Fruit fly (Drosophila melanogaster): ENCODE data around the gene Rgl.

Gene Rgl

dm6 chr3L:13925117-13925726 lies at the start of gene Rgl:
Rgl (minus strand) TSS chr3L:13925335.
- TF ChIP-seq CG12768 (GFP tag; optimal IDR thresholded peaks at IDR 0.05) (no peak), tj (GFP tag; optimal IDR thresholded peaks at IDR 0.05) (peak; percentile 23), CG14711 (tag; optimal IDR thresholded peaks at IDR 0.05) (no peak)

DNA sequence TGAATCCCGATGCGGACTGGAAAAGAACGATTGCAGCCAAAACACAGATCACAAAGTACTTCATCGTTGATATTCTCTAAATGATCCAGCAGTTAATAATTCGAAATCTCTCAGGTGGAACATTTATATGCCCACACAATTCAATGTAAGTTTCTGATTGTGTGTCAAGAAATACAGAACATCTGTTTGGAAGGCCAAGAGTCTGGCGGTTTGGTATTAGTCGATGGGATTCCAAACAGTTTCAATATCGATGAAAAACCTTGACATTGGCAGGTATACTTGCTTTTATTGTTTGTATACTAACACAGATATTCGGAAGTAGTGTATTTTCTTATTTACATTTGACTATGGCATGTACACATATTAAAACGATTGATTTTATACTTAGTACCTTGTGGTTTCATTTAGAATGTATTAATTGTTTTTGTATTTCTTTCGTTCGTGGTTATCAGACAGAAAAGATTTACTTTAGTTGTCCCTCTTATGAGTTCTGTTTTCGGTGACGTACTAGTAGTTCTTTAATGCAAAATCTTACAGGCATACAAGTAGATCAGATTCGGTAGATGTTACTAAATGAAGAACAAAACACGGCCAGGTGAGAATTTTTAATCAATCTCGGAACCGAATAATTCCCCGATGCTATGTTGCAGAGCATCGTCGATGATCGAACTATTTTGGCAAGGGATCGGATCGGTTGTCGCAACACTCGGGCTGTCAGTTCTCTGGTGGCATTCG lies 48.4 kb upstream of the Rgl start, which contains the start of the genes CG13738 and Hsc70-1:
TSS of gene CG13738 (minus strand) at position 101 of the 735 bp plus-strand sequence.
TSS of gene Hsc70-1 (plus strand) at position 685 of the 735 bp plus-strand sequence.
- TF ChIP-seq CG33017 (tag; optimal IDR thresholded peaks at IDR 0.05) (no peak), toe (GFP tag; optimal IDR thresholded peaks at IDR 0.05) (no peak), Mnt (GFP tag; optimal IDR thresholded peaks at IDR 0.05) (no peak)

DNA sequence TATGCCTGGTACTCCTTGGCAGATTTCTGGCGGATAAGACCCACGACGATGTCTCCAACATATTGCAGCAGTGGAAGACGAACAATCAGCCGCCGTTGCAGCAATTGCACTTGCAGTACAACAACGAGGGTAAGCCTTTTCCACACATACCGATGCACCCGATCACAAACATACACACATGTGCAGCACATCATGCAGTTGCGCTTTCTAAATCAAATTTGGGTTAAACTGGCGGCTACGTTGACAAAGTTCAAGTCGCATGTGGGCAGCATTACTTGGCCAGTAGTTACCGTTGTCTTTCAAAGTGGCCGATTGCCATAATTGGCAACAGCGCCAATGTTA lies 40.3 kb upstream of the Rgl start:
- no peak for TF ChIP-seq kay (GFP tag; ENCODE audit: borderline replicate concordance)
- TF ChIP-seq pad (GFP tag; optimal IDR thresholded peaks at IDR 0.05), result no peak
- no peak for TF ChIP-seq Hr96 (GFP tag; optimal IDR thresholded peaks at IDR 0.05)
- TF ChIP-seq CG1620 (GFP tag; optimal IDR thresholded peaks at IDR 0.05), result no peak
- TF ChIP-seq cnc (optimal IDR thresholded peaks at IDR 0.05), result no peak
- TF ChIP-seq cic (GFP tag; optimal IDR thresholded peaks at IDR 0.05), result no peak
- no peak for TF ChIP-seq CG7101 (tag; optimal IDR thresholded peaks at IDR 0.05)
- no peak for TF ChIP-seq CG33017 (tag; optimal IDR thresholded peaks at IDR 0.05)
- no peak for TF ChIP-seq CG5204 (GFP tag; optimal IDR thresholded peaks at IDR 0.05)
- no peak for TF ChIP-seq Clk (GFP tag; optimal IDR thresholded peaks at IDR 0.05)
- no peak for TF ChIP-seq CG14711 (tag; optimal IDR thresholded peaks at IDR 0.05)
- no peak for TF ChIP-seq CG12768 (GFP tag; optimal IDR thresholded peaks at IDR 0.05)
- TF ChIP-seq toe (GFP tag; optimal IDR thresholded peaks at IDR 0.05), result no peak
- no peak for TF ChIP-seq tj (GFP tag; optimal IDR thresholded peaks at IDR 0.05)
- TF ChIP-seq bab1 (GFP tag; optimal IDR thresholded peaks at IDR 0.05), result no peak

- peak; percentile 33 for TF ChIP-seq CG11617 (GFP tag; optimal IDR thresholded peaks at IDR 0.05)
- TF ChIP-seq CG12768 (GFP tag; optimal IDR thresholded peaks at IDR 0.05), result no peak
- peak; percentile 29 for TF ChIP-seq CG5204 (GFP tag; optimal IDR thresholded peaks at IDR 0.05)
- peak; percentile 54 for TF ChIP-seq toe (GFP tag; optimal IDR thresholded peaks at IDR 0.05)
- TF ChIP-seq CG33017 (tag; optimal IDR thresholded peaks at IDR 0.05), result peak; percentile 16
- peak; percentile 90 for TF ChIP-seq CG14711 (tag; optimal IDR thresholded peaks at IDR 0.05)
- TF ChIP-seq Hr96 (GFP tag; optimal IDR thresholded peaks at IDR 0.05), result peak; percentile 52
- no peak for TF ChIP-seq Clk (GFP tag; optimal IDR thresholded peaks at IDR 0.05)
- TF ChIP-seq CG7045 (GFP tag; optimal IDR thresholded peaks at IDR 0.05), result peak; percentile 64
- peak; percentile 27 for TF ChIP-seq pad (GFP tag; optimal IDR thresholded peaks at IDR 0.05)
- no peak for TF ChIP-seq cnc (optimal IDR thresholded peaks at IDR 0.05)
- no peak for TF ChIP-seq CG7101 (tag; optimal IDR thresholded peaks at IDR 0.05)
- peak; percentile 28 for TF ChIP-seq CG1620 (GFP tag; optimal IDR thresholded peaks at IDR 0.05)
- no peak for TF ChIP-seq bab1 (GFP tag; optimal IDR thresholded peaks at IDR 0.05)
- no peak for TF ChIP-seq ovo (GFP tag; optimal IDR thresholded peaks at IDR 0.05)
- no peak for TF ChIP-seq Mnt (GFP tag; optimal IDR thresholded peaks at IDR 0.05)
- TF ChIP-seq kay (GFP tag; ENCODE audit: borderline replicate concordance), result peak; percentile 98
- TF ChIP-seq tj (GFP tag; optimal IDR thresholded peaks at IDR 0.05), result peak; percentile 24
- no peak for TF ChIP-seq cic (GFP tag; optimal IDR thresholded peaks at IDR 0.05)
- TF ChIP-seq Crg-1 (GFP tag; optimal IDR thresholded peaks at IDR 0.05), result peak; percentile 49
Measured at dm6 chr3L:13964635-13965501, 39.7 kb upstream of the Rgl start, which contains the start of the genes Meics, Nxf3 and ssp2. Meics (minus strand) TSS chr3L:13964702. Nxf3 (plus strand) TSS chr3L:13965203. ssp2 (plus strand) TSS chr3L:13965203.

dm6 chr3L:13957789-13958188 lies 32.7 kb upstream of the Rgl start:
- peak; percentile 93 for TF ChIP-seq tj (GFP tag; optimal IDR thresholded peaks at IDR 0.05)
- no peak for TF ChIP-seq cic (GFP tag; optimal IDR thresholded peaks at IDR 0.05)

DNA sequence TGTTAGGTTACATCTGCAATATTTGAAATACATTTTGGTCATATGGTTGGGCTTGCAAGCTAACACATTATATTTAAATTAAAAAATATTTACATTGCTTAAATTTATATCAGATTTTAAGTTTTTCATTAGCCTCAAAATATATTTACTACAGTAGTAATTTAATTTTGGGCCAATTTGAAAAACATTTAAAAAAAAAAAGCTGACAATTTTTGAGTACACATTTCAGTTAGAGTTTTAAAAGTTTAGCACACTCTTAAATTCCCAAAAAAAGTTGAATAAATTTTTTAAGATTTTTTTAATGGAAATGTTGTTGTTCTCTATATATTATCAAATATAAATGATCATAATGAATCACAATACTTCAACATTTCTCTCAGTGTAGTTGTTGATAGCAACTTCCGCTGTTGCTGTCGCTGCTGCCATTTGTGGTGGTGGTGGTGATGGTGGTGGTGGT lies 32.1 kb upstream of the Rgl start:
- TF ChIP-seq CG11617 (GFP tag; optimal IDR thresholded peaks at IDR 0.05) (peak; percentile 3), cnc (optimal IDR thresholded peaks at IDR 0.05) (no peak), ovo (GFP tag; optimal IDR thresholded peaks at IDR 0.05) (no peak), bab1 (GFP tag; optimal IDR thresholded peaks at IDR 0.05) (peak; percentile 44), CG14711 (tag; optimal IDR thresholded peaks at IDR 0.05) (peak; percentile 13)

Measured in whole organism, adult.